Worm (Caenorhabditis elegans) whole organism, young adult: ENCODE results near the gene lipl-7.

Source experiments
- B0035.1 ChIP-seq: sonication (generic microtip); optimal IDR thresholded peaks from 2 replicates; lab custom pipeline; 2016; ENCODE audit warnings: missing genetic modification characterization, mild to moderate bottlenecking, missing compliant biosample characterization, missing genotype, missing genetic modification reagents
- B0261.1 ChIP-seq: sonication (generic microtip); optimal IDR thresholded peaks from 2 replicates; lab custom pipeline; 2016; ENCODE audit warnings: mild to moderate bottlenecking, missing genetic modification characterization, moderate library complexity, missing compliant biosample characterization
- B0336.3 ChIP-seq: fragments of 200-800 bp; sonication (Bioruptor generic); IDR thresholded peaks from 2 replicates; pipeline ENCODE4 v1.3.6; 2022; ENCODE audit warnings: missing genetic modification characterization, missing compliant biosample characterization
- F52B5.7 ChIP-seq: sonication (generic microtip); optimal IDR thresholded peaks from 2 replicates; lab custom pipeline; 2016; ENCODE audit warnings: mild to moderate bottlenecking, missing genetic modification characterization, missing compliant biosample characterization
- T26A5.8 ChIP-seq: sonication (generic microtip); optimal IDR thresholded peaks from 2 replicates; lab custom pipeline; 2016; ENCODE audit warnings: missing genetic modification characterization, missing compliant biosample characterization
- Y56A3A.18 ChIP-seq: fragments of 200-800 bp; sonication (Bioruptor generic); IDR thresholded peaks from 2 replicates; pipeline ENCODE4 v1.3.6; 2022; ENCODE audit warnings: missing genetic modification reagents, missing genetic modification characterization, missing compliant biosample characterization
- Y67H2A.10 ChIP-seq: fragments of 200-800 bp; sonication (Bioruptor generic); conservative IDR thresholded peaks from 2 replicates; pipeline ENCODE4 v1.3.6; 2022; ENCODE audit warnings: missing genetic modification reagents, missing genetic modification characterization, missing compliant biosample characterization
- Y79H2A.3 ChIP-seq: fragments of 200-800 bp; sonication (Bioruptor generic); conservative IDR thresholded peaks from 2 replicates; pipeline ENCODE4 v1.3.6; 2022; ENCODE audit warnings: missing genetic modification reagents, missing genetic modification characterization, missing compliant biosample characterization
- ZK185.1 ChIP-seq: sonication (generic microtip); optimal IDR thresholded peaks from 2 replicates; lab custom pipeline; 2016; ENCODE audit warnings: mild to moderate bottlenecking, missing genetic modification characterization, missing compliant biosample characterization; ENCODE audit not compliant: poor library complexity, severe bottlenecking
- ama-1 ChIP-seq, 3 experiments: fragments of 150-350 bp in 1 of 3; sonication (generic microtip) in 2 of 3; optimal IDR thresholded peaks; 2 replicates each; lab custom pipeline; 2014 to 2018; ENCODE audit warnings: missing biosample characterization in 2 of 3, missing genetic modification characterization in 2 of 3, missing genetic modification reagents in 2 of 3
- aptf-2 ChIP-seq: fragments of 200-800 bp; sonication (Bioruptor generic); conservative IDR thresholded peaks from 2 replicates; pipeline ENCODE4 v1.3.6; 2022; ENCODE audit warnings: missing genetic modification reagents, missing genetic modification characterization, missing compliant biosample characterization
- aptf-3 ChIP-seq: fragments of 200-800 bp; sonication (Bioruptor generic); IDR thresholded peaks from 2 replicates; pipeline ENCODE4 v1.3.6; 2022; ENCODE audit warnings: missing genetic modification characterization, missing compliant biosample characterization
- attf-3 ChIP-seq: fragments of 200-800 bp; sonication (Bioruptor generic); conservative IDR thresholded peaks from 2 replicates; pipeline ENCODE4 v1.3.6; 2022; ENCODE audit warnings: missing genetic modification reagents, missing genetic modification characterization, missing compliant biosample characterization
- attf-5 ChIP-seq: fragments of 200-800 bp; sonication (Bioruptor generic); optimal IDR thresholded peaks from 2 replicates; lab custom pipeline; 2018; ENCODE audit warnings: mild to moderate bottlenecking, missing genetic modification characterization, missing compliant biosample characterization
- attf-6 ChIP-seq: fragments of 200-800 bp; sonication (Bioruptor generic); IDR thresholded peaks from 2 replicates; pipeline ENCODE4 v1.3.6; 2022; ENCODE audit warnings: missing genetic modification reagents, missing genetic modification characterization, missing compliant biosample characterization
- bed-2 ChIP-seq: fragments of 200-800 bp; sonication (Bioruptor generic); IDR thresholded peaks from 2 replicates; pipeline ENCODE4 v1.3.6; 2022; ENCODE audit warnings: missing genetic modification reagents, missing genetic modification characterization, missing compliant biosample characterization
- cebp-1 ChIP-seq, 2 experiments: fragments of 200-800 bp in 1 of 2; sonication (Bioruptor generic) in 1 of 2; sonication (generic microtip) in 1 of 2; IDR thresholded peaks in 1 of 2; optimal IDR thresholded peaks in 1 of 2; 2 replicates each; pipeline versions ENCODE4 v1.3.6 to Lab custom; 2017 to 2022; ENCODE audit warnings: missing compliant biosample characterization in 2 of 2, missing genetic modification characterization in 2 of 2, mild to moderate bottlenecking in 1 of 2, missing genetic modification reagents in 1 of 2, moderate library complexity in 1 of 2
- ceh-40 ChIP-seq: fragments of 200-800 bp; sonication (Bioruptor generic); IDR thresholded peaks from 2 replicates; pipeline ENCODE4 v1.3.6; 2022; ENCODE audit warnings: missing genetic modification characterization, missing compliant biosample characterization
- chd-7 ChIP-seq: sonication (generic microtip); optimal IDR thresholded peaks from 2 replicates; lab custom pipeline; 2016; ENCODE audit warnings: mild to moderate bottlenecking, missing genetic modification characterization, moderate library complexity, missing compliant biosample characterization
- dpff-1 ChIP-seq: sonication (generic microtip); optimal IDR thresholded peaks from 2 replicates; lab custom pipeline; 2017; ENCODE audit warnings: mild to moderate bottlenecking, missing genetic modification characterization, missing compliant biosample characterization
- dpl-1 ChIP-seq: fragments of 150-350 bp; optimal IDR thresholded peaks from 2 replicates; lab custom pipeline; 2014; ENCODE audit warnings: missing biosample characterization, missing genetic modification reagents, missing genetic modification characterization
- egl-18 ChIP-seq: fragments of 200-800 bp; sonication (Bioruptor generic); IDR thresholded peaks from 2 replicates; pipeline ENCODE4 v1.3.6; 2022; ENCODE audit warnings: missing genetic modification reagents, missing genetic modification characterization, missing compliant biosample characterization
- ekl-4 ChIP-seq: fragments of 200-800 bp; sonication (Bioruptor generic); IDR thresholded peaks from 2 replicates; pipeline ENCODE4 v1.3.6; 2022; ENCODE audit warnings: missing genetic modification reagents, missing genetic modification characterization, missing compliant biosample characterization
- him-1 ChIP-seq: sonication (generic microtip); optimal IDR thresholded peaks from 2 replicates; lab custom pipeline; 2016; ENCODE audit warnings: missing genotype, missing genetic modification reagents, missing genetic modification characterization, missing compliant biosample characterization
- hrde-1 ChIP-seq: sonication (generic microtip); optimal IDR thresholded peaks from 2 replicates; lab custom pipeline; 2016; ENCODE audit warnings: missing genetic modification characterization, mild to moderate bottlenecking, missing compliant biosample characterization, moderate library complexity, missing genotype, missing genetic modification reagents, borderline replicate concordance
- lin-26 ChIP-seq: fragments of 200-800 bp; sonication (Bioruptor generic); IDR thresholded peaks from 2 replicates; pipeline ENCODE4 v1.3.6; 2022; ENCODE audit warnings: missing genetic modification reagents, missing genetic modification characterization, missing compliant biosample characterization
- lin-54 ChIP-seq: fragments of 200-800 bp; sonication (Bioruptor generic); optimal IDR thresholded peaks from 2 replicates; lab custom pipeline; 2018; ENCODE audit warnings: mild to moderate bottlenecking, missing genetic modification characterization, missing compliant biosample characterization
- lir-1 ChIP-seq: fragments of 200-800 bp; sonication (Bioruptor generic); conservative IDR thresholded peaks from 2 replicates; pipeline ENCODE4 v1.3.6; 2022; ENCODE audit warnings: missing genetic modification reagents, missing genetic modification characterization, missing compliant biosample characterization
- lsy-27 ChIP-seq: sonication (generic microtip); optimal IDR thresholded peaks from 2 replicates; lab custom pipeline; 2017; ENCODE audit warnings: missing genetic modification characterization, mild to moderate bottlenecking, missing compliant biosample characterization, antibody characterized with exemption, missing genotype, borderline replicate concordance; ENCODE audit not compliant: insufficient read depth
- madf-10 ChIP-seq: sonication (generic microtip); optimal IDR thresholded peaks from 2 replicates; lab custom pipeline; 2016; ENCODE audit warnings: mild to moderate bottlenecking, missing genetic modification characterization, missing compliant biosample characterization
- madf-3 ChIP-seq: fragments of 200-800 bp; sonication (Bioruptor generic); IDR thresholded peaks from 2 replicates; pipeline ENCODE4 v1.3.6; 2022; ENCODE audit warnings: missing genetic modification reagents, missing genetic modification characterization, missing compliant biosample characterization
- madf-6 ChIP-seq: fragments of 200-800 bp; sonication (Bioruptor generic); IDR thresholded peaks from 2 replicates; pipeline ENCODE4 v1.3.6; 2022; ENCODE audit warnings: missing genetic modification reagents, missing genetic modification characterization, missing compliant biosample characterization
- mel-28 ChIP-seq: sonication (generic microtip); optimal IDR thresholded peaks from 2 replicates; lab custom pipeline; 2016; ENCODE audit warnings: borderline replicate concordance, mild to moderate bottlenecking, missing genetic modification characterization, missing compliant biosample characterization
- nfya-2 ChIP-seq: fragments of 200-800 bp; sonication (Bioruptor generic); IDR thresholded peaks from 2 replicates; pipeline ENCODE4 v1.3.6; 2022; ENCODE audit warnings: missing genetic modification reagents, missing genetic modification characterization, missing compliant biosample characterization
- nhr-80 ChIP-seq: sonication (generic microtip); optimal IDR thresholded peaks from 2 replicates; lab custom pipeline; 2016; ENCODE audit warnings: missing genetic modification characterization, missing compliant biosample characterization
- rec-8 ChIP-seq, 2 experiments: sonication (generic microtip); optimal IDR thresholded peaks; 2 replicates each; lab custom pipeline; 2016; ENCODE audit warnings: mild to moderate bottlenecking in 2 of 2, missing genetic modification characterization in 2 of 2, missing genetic modification reagents in 2 of 2, missing genotype in 2 of 2, missing biosample characterization in 1 of 2, missing compliant biosample characterization in 1 of 2, moderate library complexity in 1 of 2
- sea-2 ChIP-seq: fragments of 200-800 bp; sonication (Bioruptor generic); IDR thresholded peaks from 2 replicates; pipeline ENCODE4 v1.3.6; 2022; ENCODE audit warnings: missing genetic modification characterization, missing compliant biosample characterization
- snpc-3.4 ChIP-seq: sonication (generic microtip); optimal IDR thresholded peaks from 2 replicates; lab custom pipeline; 2017; ENCODE audit warnings: missing genetic modification characterization, mild to moderate bottlenecking, missing compliant biosample characterization, antibody characterized with exemption, moderate library complexity, missing genotype, missing genetic modification reagents
- somi-1 ChIP-seq: fragments of 200-800 bp; sonication (Bioruptor generic); optimal IDR thresholded peaks from 2 replicates; lab custom pipeline; 2018; ENCODE audit warnings: mild to moderate bottlenecking, missing genetic modification characterization, missing compliant biosample characterization
- tbp1 ChIP-seq: fragments of 200-800 bp; sonication (Bioruptor generic); optimal IDR thresholded peaks from 2 replicates; lab custom pipeline; 2018; ENCODE audit warnings: mild to moderate bottlenecking, missing genetic modification characterization, missing compliant biosample characterization
- unc-130 ChIP-seq: sonication (generic microtip); optimal IDR thresholded peaks from 2 replicates; lab custom pipeline; 2016; ENCODE audit warnings: missing genetic modification reagents, missing genetic modification characterization, missing compliant biosample characterization
- xnd-1 ChIP-seq: sonication (generic microtip); optimal IDR thresholded peaks from 2 replicates; lab custom pipeline; 2016; ENCODE audit warnings: missing genotype, missing genetic modification reagents, missing genetic modification characterization, missing compliant biosample characterization
- zim-3 ChIP-seq: sonication (generic microtip); optimal IDR thresholded peaks from 2 replicates; lab custom pipeline; 2017; ENCODE audit warnings: mild to moderate bottlenecking, missing genetic modification characterization, moderate library complexity, missing compliant biosample characterization

The lipl-7 gene

ce11 chrIV:10259557-10259956 lies 17.9 kb upstream of the lipl-7 start, which contains the start of gene F01G10.9:
TSS of gene F01G10.9 (minus strand) at chrIV:10259657.
- TF ChIP-seq Y56A3A.18 (GFP tag; lab: Robert Waterston, UW), result no peak
- no peak for TF ChIP-seq lsy-27 (tag; lab: Kevin White, UChicago)
- no peak for TF ChIP-seq chd-7 (tag; lab: Kevin White, UChicago)
- no peak for TF ChIP-seq lin-26 (GFP tag; lab: Robert Waterston, UW)
- no peak for TF ChIP-seq ceh-40 (GFP tag; lab: Robert Waterston, UW)
- TF ChIP-seq attf-3, result no peak
- no peak for TF ChIP-seq F52B5.7 (tag; lab: Kevin White, UChicago)
- TF ChIP-seq hrde-1 (tag; lab: Kevin White, UChicago), result no peak
- no peak for TF ChIP-seq lir-1
- no peak for TF ChIP-seq nhr-80 (tag; lab: Kevin White, UChicago)
- TF ChIP-seq, all 124 proteins: peak for 0

ce11 chrIV:10252886-10253639 lies 11.4 kb upstream of the lipl-7 start:
- TF ChIP-seq B0336.3 (no peak), zim-3 (tag; lab: Kevin White, UChicago) (no peak), rec-8 (tag; optimal IDR thresholded peaks at IDR 0.05; lab: Kevin White, UChicago) (no peak), dpff-1 (tag; lab: Kevin White, UChicago) (no peak), B0261.1 (tag; lab: Kevin White, UChicago) (no peak), cebp-1 (GFP tag; IDR thresholded peaks at IDR 0.05; lab: Robert Waterston, UW) (no peak), cebp-1 (tag; optimal IDR thresholded peaks at IDR 0.05; lab: Kevin White, UChicago) (peak; percentile 9), aptf-3 (no peak), madf-10 (no peak), snpc-3.4 (tag; lab: Kevin White, UChicago) (no peak), egl-18 (no peak), dpl-1 (GFP tag; lab: Kevin White, UChicago) (no peak), lir-1 (no peak), nfya-2 (GFP tag; lab: Robert Waterston, UW) (no peak), ekl-4 (GFP tag; lab: Robert Waterston, UW) (0 out of 2 replicates have a peak, but pooled peaks have one; percentile 5)

- TF ChIP-seq madf-6 (GFP tag; lab: Robert Waterston, UW), result peak; percentile 12; the same call in 1 of the 2 replicates
- peak; percentile 32 for TF ChIP-seq ZK185.1 (tag; lab: Kevin White, UChicago)
- no peak for TF ChIP-seq aptf-2 (GFP tag; lab: Robert Waterston, UW)
- peak; percentile 95 for TF ChIP-seq nhr-80 (tag; lab: Kevin White, UChicago)
- no peak for TF ChIP-seq T26A5.8 (tag; lab: Kevin White, UChicago)
- peak; percentile 58 for TF ChIP-seq tbp1 (GFP tag; lab: Kevin White, UChicago)
- TF ChIP-seq mel-28, result no peak
- no peak for TF ChIP-seq him-1 (tag; lab: Kevin White, UChicago)
- TF ChIP-seq bed-2 (GFP tag; lab: Robert Waterston, UW), result no peak
- TF ChIP-seq Y79H2A.3 (GFP tag; lab: Robert Waterston, UW), result no peak
- no peak for TF ChIP-seq B0261.1 (tag; lab: Kevin White, UChicago)
- TF ChIP-seq lin-54, result peak; percentile 50
- TF ChIP-seq Y67H2A.10, result no peak
- TF ChIP-seq ama-1 (optimal IDR thresholded peaks at IDR 0.05; lab: Kevin White, UChicago), result no peak
- no peak for TF ChIP-seq ama-1 (GFP tag; optimal IDR thresholded peaks at IDR 0.05; lab: Kevin White, UChicago)
- TF ChIP-seq attf-5 (GFP tag; lab: Kevin White, UChicago), result peak; percentile 93
- no peak for TF ChIP-seq sea-2
- TF ChIP-seq unc-130 (GFP tag; lab: Kevin White, UChicago), result no peak
- TF ChIP-seq xnd-1, result no peak
- TF ChIP-seq somi-1 (GFP tag; lab: Kevin White, UChicago), result peak; percentile 84
- peak; percentile 26 for TF ChIP-seq B0035.1
- TF ChIP-seq madf-3 (GFP tag; lab: Robert Waterston, UW), result no peak
- TF ChIP-seq attf-6 (GFP tag; lab: Robert Waterston, UW), result no peak
Measured at ce11 chrIV:10252350-10252792, 10.7 kb upstream of the lipl-7 start.
